Worm (Caenorhabditis elegans) whole organism, early embryonic: ENCODE data around the gene catp-7.
A peak's percentile ranks its signal among the peaks of the same experiment; 100 is the strongest.

ENCODE experiments used
- B0310.2 ChIP-seq: sonication (generic microtip); optimal IDR thresholded peaks from 2 replicates; lab custom pipeline; 2016; ENCODE audit warnings: mild to moderate bottlenecking, missing genetic modification characterization, missing compliant biosample characterization
- F13C5.2 ChIP-seq: sonication (generic microtip); optimal IDR thresholded peaks from 2 replicates; lab custom pipeline; 2017; ENCODE audit warnings: mild to moderate bottlenecking, missing genetic modification characterization, inconsistent platforms, missing compliant biosample characterization
- aly-1 ChIP-seq: sonication (generic microtip); optimal IDR thresholded peaks from 2 replicates; lab custom pipeline; 2016; ENCODE audit warnings: missing genetic modification characterization, missing compliant biosample characterization
- ama-1 ChIP-seq: fragments of 150-350 bp; optimal IDR thresholded peaks from 2 replicates; lab custom pipeline; 2014
- ceh-13 ChIP-seq: fragments of 200-800 bp; sonication (Bioruptor generic); optimal IDR thresholded peaks from 2 replicates; lab custom pipeline; 2018; ENCODE audit warnings: mild to moderate bottlenecking, missing genetic modification characterization, missing compliant biosample characterization
- ceh-36 ChIP-seq: sonication (generic microtip); optimal IDR thresholded peaks from 2 replicates; lab custom pipeline; 2016; ENCODE audit warnings: missing genetic modification characterization, inconsistent platforms, missing compliant biosample characterization
- ets-7 ChIP-seq: sonication (generic microtip); optimal IDR thresholded peaks from 2 replicates; lab custom pipeline; 2016; ENCODE audit warnings: missing genotype, missing genetic modification characterization, missing compliant biosample characterization
- flt-1 ChIP-seq: fragments of 200-800 bp; sonication (Bioruptor generic); IDR thresholded peaks from 2 replicates; pipeline ENCODE4 v1.3.6; 2022; ENCODE audit warnings: missing genetic modification characterization, missing compliant biosample characterization
- hmbx-1 ChIP-seq: sonication (generic microtip); optimal IDR thresholded peaks from 2 replicates; lab custom pipeline; 2016; ENCODE audit warnings: mild to moderate bottlenecking, missing genetic modification characterization, missing compliant biosample characterization
- hmg-4 ChIP-seq: fragments of 200-800 bp; sonication (Bioruptor generic); optimal IDR thresholded peaks from 2 replicates; lab custom pipeline; 2018; ENCODE audit warnings: mild to moderate bottlenecking, missing genetic modification characterization, missing compliant biosample characterization
- hnd-1 ChIP-seq: sonication (generic microtip); optimal IDR thresholded peaks from 2 replicates; lab custom pipeline; 2016; ENCODE audit warnings: missing genetic modification characterization, missing compliant biosample characterization
- pes-1 ChIP-seq: fragments of 200-800 bp; sonication (Bioruptor generic); IDR thresholded peaks from 2 replicates; pipeline ENCODE4 v1.3.6; 2022; ENCODE audit warnings: missing genetic modification reagents, missing genetic modification characterization, missing compliant biosample characterization
- scrt-1 ChIP-seq: fragments of 200-800 bp; sonication (Bioruptor generic); IDR thresholded peaks from 2 replicates; pipeline ENCODE4 v1.3.6; 2022; ENCODE audit warnings: missing genetic modification characterization, missing compliant biosample characterization
- sea-1 ChIP-seq: fragments of 200-800 bp; sonication (Bioruptor generic); conservative IDR thresholded peaks from 2 replicates; pipeline ENCODE4 v1.3.6; 2022; ENCODE audit warnings: missing genetic modification characterization, missing compliant biosample characterization
- tbx-11 ChIP-seq: fragments of 200-800 bp; sonication (Bioruptor generic); IDR thresholded peaks from 2 replicates; pipeline ENCODE4 v1.3.6; 2022; ENCODE audit warnings: missing genetic modification characterization, missing compliant biosample characterization
- tbx-37 ChIP-seq: fragments of 200-800 bp; sonication (Bioruptor generic); conservative IDR thresholded peaks from 2 replicates; pipeline ENCODE4 v1.3.6; 2022; ENCODE audit warnings: missing genetic modification reagents, missing genetic modification characterization, missing compliant biosample characterization
- tra-4 ChIP-seq: sonication (generic microtip); optimal IDR thresholded peaks from 2 replicates; lab custom pipeline; 2017; ENCODE audit warnings: missing genetic modification characterization, missing compliant biosample characterization

Gene catp-7

ce11 chrIV:8614680-8615079 is 28.9 kb downstream of the catp-7 start, which contains the start of gene cyp-33E3:
TSS of gene cyp-33E3 (plus strand) at chrIV:8614995.
- TF ChIP-seq hmg-4 (GFP tag; lab: Kevin White, UChicago) (no peak), ets-7 (tag; lab: Kevin White, UChicago) (no peak), hnd-1 (tag; lab: Kevin White, UChicago) (no peak), ceh-36 (tag; lab: Kevin White, UChicago) (no peak), F13C5.2 (tag; lab: Kevin White, UChicago) (no peak), tra-4 (tag; lab: Kevin White, UChicago) (no peak), scrt-1 (GFP tag; lab: Robert Waterston, UW) (no peak), pes-1 (GFP tag; lab: Robert Waterston, UW) (no peak), hmbx-1 (tag; lab: Kevin White, UChicago) (no peak), ceh-13 (no peak), tbx-11 (GFP tag; lab: Robert Waterston, UW) (no peak)

- TF ChIP-seq hmg-4 (GFP tag; lab: Kevin White, UChicago) (no peak), flt-1 (GFP tag; lab: Robert Waterston, UW) (no peak), aly-1 (tag; lab: Kevin White, UChicago) (no peak), tbx-37 (no peak), scrt-1 (GFP tag; lab: Robert Waterston, UW) (no peak), hnd-1 (tag; lab: Kevin White, UChicago) (no peak), tbx-11 (GFP tag; lab: Robert Waterston, UW) (no peak), ets-7 (tag; lab: Kevin White, UChicago) (no peak), hmbx-1 (tag; lab: Kevin White, UChicago) (no peak), ceh-36 (tag; lab: Kevin White, UChicago) (no peak), sea-1 (GFP tag; lab: Robert Waterston, UW) (no peak), ceh-13 (no peak), B0310.2 (no peak), tra-4 (tag; lab: Kevin White, UChicago) (no peak), ama-1 (no peak), pes-1 (GFP tag; lab: Robert Waterston, UW) (no peak), F13C5.2 (tag; lab: Kevin White, UChicago) (no peak)
Observed at ce11 chrIV:8615314-8615713, 29.5 kb downstream of the catp-7 start.

- no peak for TF ChIP-seq sea-1 (GFP tag; lab: Robert Waterston, UW)
Observed at ce11 chrIV:8617047-8617446, 31.3 kb downstream of the catp-7 start, which contains the start of the genes F42A9.7 and F42A9.3. TSS of gene F42A9.7 (minus strand) at chrIV:8617147. TSS of gene F42A9.3 (plus strand) at chrIV:8617260.

- TF ChIP-seq ama-1 (no peak), flt-1 (GFP tag; lab: Robert Waterston, UW) (no peak), F13C5.2 (tag; lab: Kevin White, UChicago) (no peak), scrt-1 (GFP tag; lab: Robert Waterston, UW) (no peak), tbx-11 (GFP tag; lab: Robert Waterston, UW) (no peak), tbx-37 (no peak)
Observed at ce11 chrIV:8618698-8619097, 32.9 kb downstream of the catp-7 start, which contains the start of gene F42A9.8. TSS of gene F42A9.8 (minus strand) at chrIV:8618785.

- no peak for TF ChIP-seq ets-7 (tag; lab: Kevin White, UChicago)
- TF ChIP-seq pes-1 (GFP tag; lab: Robert Waterston, UW) = no peak
- TF ChIP-seq hmg-4 (GFP tag; lab: Kevin White, UChicago) = no peak
- TF ChIP-seq ama-1 = no peak
- no peak for TF ChIP-seq B0310.2
- TF ChIP-seq tra-4 (tag; lab: Kevin White, UChicago) = no peak
- TF ChIP-seq tbx-37 = no peak
- TF ChIP-seq hmbx-1 (tag; lab: Kevin White, UChicago) = no peak
- no peak for TF ChIP-seq tbx-11 (GFP tag; lab: Robert Waterston, UW)
- TF ChIP-seq hnd-1 (tag; lab: Kevin White, UChicago) = no peak
- TF ChIP-seq ceh-36 (tag; lab: Kevin White, UChicago) = no peak
- TF ChIP-seq flt-1 (GFP tag; lab: Robert Waterston, UW) = no peak
- no peak for TF ChIP-seq ceh-13
Observed at ce11 chrIV:8620102-8620733, 34.4 kb downstream of the catp-7 start, which contains the start of gene lin-49. TSS of gene lin-49 (plus strand) at chrIV:8620683.

ce11 chrIV:8625730-8626129 is 39.9 kb downstream of the catp-7 start:
- TF ChIP-seq sea-1 (GFP tag; lab: Robert Waterston, UW) = no peak
- TF ChIP-seq hmg-4 (GFP tag; lab: Kevin White, UChicago) = no peak
- TF ChIP-seq ceh-13 = no peak
- no peak for TF ChIP-seq aly-1 (tag; lab: Kevin White, UChicago)
- no peak for TF ChIP-seq tra-4 (tag; lab: Kevin White, UChicago)
- no peak for TF ChIP-seq B0310.2

ce11 chrIV:8626294-8626693 is 40.5 kb downstream of the catp-7 start:
- TF ChIP-seq hmbx-1 (tag; lab: Kevin White, UChicago) (no peak), F13C5.2 (tag; lab: Kevin White, UChicago) (no peak), aly-1 (tag; lab: Kevin White, UChicago) (no peak), tbx-37 (no peak)

ce11 chrIV:8627328-8627727 is 41.5 kb downstream of the catp-7 start, which contains the start of gene F42A9.11:
TSS of gene F42A9.11 (plus strand) at chrIV:8627637.
- TF ChIP-seq aly-1 (tag; lab: Kevin White, UChicago) (peak; percentile 40), sea-1 (GFP tag; lab: Robert Waterston, UW) (no peak), hmg-4 (GFP tag; lab: Kevin White, UChicago) (peak; percentile 12)
